Fruit fly (Drosophila melanogaster) whole organism, prepupa: ENCODE data around the gene CG33795.

ENCODE experiments used
- CG10631 ChIP-seq: fragments of 200-800 bp; sonication (Bioruptor generic); optimal IDR thresholded peaks from 2 replicates; lab custom pipeline; 2016; ENCODE audit warnings: missing biosample characterization, missing genetic modification characterization
- CG10669 ChIP-seq: fragments of 200-800 bp; sonication (Bioruptor generic); optimal IDR thresholded peaks from 3 replicates; lab custom pipeline; 2018; ENCODE audit warnings: missing biosample characterization, mild to moderate bottlenecking, missing genetic modification characterization, moderate library complexity
- CG11294 ChIP-seq: fragments of 200-800 bp; sonication (Bioruptor generic); IDR thresholded peaks from 2 replicates; pipeline ENCODE4 v1.3.6; 2022; ENCODE audit warnings: missing biosample characterization, missing genetic modification characterization
- CG11762 ChIP-seq: fragments of 200-800 bp; sonication (Bioruptor generic); optimal IDR thresholded peaks from 3 replicates; lab custom pipeline; 2016; ENCODE audit warnings: missing biosample characterization, missing genetic modification characterization; ENCODE audit not compliant: insufficient read depth
- CG11902 ChIP-seq: fragments of 200-800 bp; sonication (Bioruptor generic); optimal IDR thresholded peaks from 3 replicates; lab custom pipeline; 2016; ENCODE audit warnings: missing biosample characterization, missing genetic modification characterization
- CG3032 ChIP-seq: fragments of 200-800 bp; optimal IDR thresholded peaks from 2 replicates; lab custom pipeline; 2019; ENCODE audit warnings: missing biosample characterization, mild to moderate bottlenecking, missing genetic modification characterization, moderate library complexity
- CG34406 ChIP-seq: fragments of 200-800 bp; sonication (Bioruptor generic); optimal IDR thresholded peaks from 3 replicates; lab custom pipeline; 2016; ENCODE audit warnings: missing biosample characterization, missing genetic modification characterization
- CG3919 ChIP-seq: fragments of 200-800 bp; sonication (Bioruptor generic); optimal IDR thresholded peaks from 3 replicates; lab custom pipeline; 2016; ENCODE audit warnings: missing biosample characterization, missing genetic modification characterization
- CG4318 ChIP-seq: fragments of 200-800 bp; sonication (Bioruptor generic); optimal IDR thresholded peaks from 3 replicates; lab custom pipeline; 2017; ENCODE audit warnings: missing biosample characterization, mild to moderate bottlenecking, missing genetic modification characterization
- CG6163 ChIP-seq: fragments of 200-800 bp; sonication (Bioruptor generic); IDR thresholded peaks from 3 replicates; pipeline ENCODE4 v1.3.6; 2022; ENCODE audit warnings: missing biosample characterization, missing genetic modification characterization
- CG6808 ChIP-seq: fragments of 200-800 bp; sonication (Bioruptor generic); optimal IDR thresholded peaks from 3 replicates; lab custom pipeline; 2017; ENCODE audit warnings: missing biosample characterization, missing genetic modification characterization, mild to moderate bottlenecking, moderate library complexity, missing genetic modification reagents
- CG7368 ChIP-seq: fragments of 200-800 bp; sonication (Bioruptor generic); optimal IDR thresholded peaks from 3 replicates; lab custom pipeline; 2016; ENCODE audit warnings: missing biosample characterization, missing genetic modification characterization
- CG8319 ChIP-seq: fragments of 200-800 bp; sonication (Bioruptor generic); optimal IDR thresholded peaks from 3 replicates; lab custom pipeline; 2016; ENCODE audit warnings: missing biosample characterization, missing genetic modification characterization
- CG8632 ChIP-seq: fragments of 200-800 bp; sonication (Bioruptor generic); optimal IDR thresholded peaks from 3 replicates; lab custom pipeline; 2016; ENCODE audit warnings: missing biosample characterization, missing genetic modification characterization
- Eip75B ChIP-seq: fragments of 200-800 bp; sonication (Bioruptor generic); optimal IDR thresholded peaks from 3 replicates; lab custom pipeline; 2016; ENCODE audit warnings: missing biosample characterization, missing genetic modification characterization
- Eip78C ChIP-seq: fragments of 200-800 bp; sonication (Bioruptor generic); peaks from one replicate; lab custom pipeline; 2016; ENCODE audit warnings: missing biosample characterization, missing genetic modification characterization
- Eip93F ChIP-seq: fragments of 200-800 bp; sonication (Bioruptor generic); optimal IDR thresholded peaks from 2 replicates; lab custom pipeline; 2016; ENCODE audit warnings: missing biosample characterization, mild to moderate bottlenecking, missing genetic modification characterization
- Ets21C ChIP-seq: fragments of 200-800 bp; sonication (Bioruptor generic); optimal IDR thresholded peaks from 3 replicates; lab custom pipeline; 2016; ENCODE audit warnings: missing biosample characterization, missing genetic modification characterization
- Hr39 ChIP-seq: fragments of 200-800 bp; sonication (Bioruptor generic); optimal IDR thresholded peaks from 2 replicates; lab custom pipeline; 2016; ENCODE audit warnings: missing biosample characterization, missing genetic modification characterization
- Hr4 ChIP-seq: fragments of 200-800 bp; sonication (Bioruptor generic); optimal IDR thresholded peaks from 3 replicates; lab custom pipeline; 2016; ENCODE audit warnings: missing biosample characterization, missing genetic modification characterization
- Lpt ChIP-seq: fragments of 200-800 bp; sonication (Bioruptor generic); optimal IDR thresholded peaks from 3 replicates; lab custom pipeline; 2016; ENCODE audit warnings: missing biosample characterization, missing genetic modification characterization
- Met ChIP-seq: fragments of 200-800 bp; sonication (Bioruptor generic); optimal IDR thresholded peaks from 3 replicates; lab custom pipeline; 2016; ENCODE audit warnings: missing biosample characterization, missing genetic modification characterization
- OdsH ChIP-seq: fragments of 200-800 bp; sonication (Bioruptor generic); optimal IDR thresholded peaks from 3 replicates; lab custom pipeline; 2016; ENCODE audit warnings: missing biosample characterization, missing genetic modification characterization
- Smox ChIP-seq: fragments of 200-800 bp; sonication (Bioruptor generic); optimal IDR thresholded peaks from 3 replicates; lab custom pipeline; 2016; ENCODE audit warnings: missing biosample characterization, missing genetic modification characterization
- Sox102F ChIP-seq: fragments of 200-800 bp; sonication (Bioruptor generic); optimal IDR thresholded peaks from 2 replicates; lab custom pipeline; 2016; ENCODE audit warnings: missing biosample characterization, mild to moderate bottlenecking, missing genetic modification characterization
- Sox14 ChIP-seq: fragments of 200-800 bp; sonication (Bioruptor generic); optimal IDR thresholded peaks from 3 replicates; lab custom pipeline; 2016; ENCODE audit warnings: missing biosample characterization, missing genetic modification characterization
- achi ChIP-seq: fragments of 200-800 bp; sonication (Bioruptor generic); optimal IDR thresholded peaks from 3 replicates; lab custom pipeline; 2016; ENCODE audit warnings: missing biosample characterization, missing genetic modification characterization
- dsx ChIP-seq: fragments of 200-800 bp; optimal IDR thresholded peaks from 3 replicates; lab custom pipeline; 2019; ENCODE audit warnings: missing biosample characterization, mild to moderate bottlenecking, missing genetic modification characterization, moderate library complexity; ENCODE audit not compliant: poor library complexity, severe bottlenecking
- eg ChIP-seq: fragments of 200-800 bp; sonication (Bioruptor generic); IDR thresholded peaks from 3 replicates; pipeline ENCODE4 v1.3.6; 2022; ENCODE audit warnings: missing biosample characterization, missing genetic modification characterization
- esn ChIP-seq: fragments of 200-800 bp; sonication (Bioruptor generic); optimal IDR thresholded peaks from 2 replicates; lab custom pipeline; 2016; ENCODE audit warnings: missing biosample characterization, mild to moderate bottlenecking, missing genetic modification characterization, moderate library complexity
- fd59A ChIP-seq: fragments of 200-800 bp; sonication (Bioruptor generic); optimal IDR thresholded peaks from 2 replicates; lab custom pipeline; 2017; ENCODE audit warnings: missing biosample characterization, mild to moderate bottlenecking, missing genetic modification characterization, missing genetic modification reagents
- lz ChIP-seq: fragments of 200-800 bp; sonication (Bioruptor generic); optimal IDR thresholded peaks from 3 replicates; lab custom pipeline; 2016; ENCODE audit warnings: missing biosample characterization, missing genetic modification characterization
- pdm3 ChIP-seq: fragments of 200-800 bp; sonication (Bioruptor generic); optimal IDR thresholded peaks from 3 replicates; lab custom pipeline; 2016; ENCODE audit warnings: missing biosample characterization, missing genetic modification characterization
- salr ChIP-seq, 2 experiments: fragments of 200-800 bp; sonication (Bioruptor generic); optimal IDR thresholded peaks; 3 replicates each; lab custom pipeline; 2016 to 2018; ENCODE audit warnings: missing biosample characterization in 2 of 2, missing genetic modification characterization in 2 of 2, mild to moderate bottlenecking in 1 of 2
- spab ChIP-seq: fragments of 200-800 bp; sonication (Bioruptor generic); optimal IDR thresholded peaks from 2 replicates; lab custom pipeline; 2017; ENCODE audit warnings: missing biosample characterization, mild to moderate bottlenecking, missing genetic modification characterization, missing genetic modification reagents
- ss ChIP-seq, 2 experiments: fragments of 200-800 bp; sonication (Bioruptor generic); optimal IDR thresholded peaks; 2 replicates in 1 of 2; 3 replicates in 1 of 2; lab custom pipeline; 2017 to 2018; ENCODE audit warnings: mild to moderate bottlenecking in 2 of 2, missing biosample characterization in 2 of 2, missing genetic modification characterization in 2 of 2, moderate library complexity in 1 of 2
- svp ChIP-seq: fragments of 200-800 bp; sonication (Bioruptor generic); peaks from one replicate; lab custom pipeline; 2016; ENCODE audit warnings: missing biosample characterization, missing genetic modification characterization

Gene CG33795

DNA sequence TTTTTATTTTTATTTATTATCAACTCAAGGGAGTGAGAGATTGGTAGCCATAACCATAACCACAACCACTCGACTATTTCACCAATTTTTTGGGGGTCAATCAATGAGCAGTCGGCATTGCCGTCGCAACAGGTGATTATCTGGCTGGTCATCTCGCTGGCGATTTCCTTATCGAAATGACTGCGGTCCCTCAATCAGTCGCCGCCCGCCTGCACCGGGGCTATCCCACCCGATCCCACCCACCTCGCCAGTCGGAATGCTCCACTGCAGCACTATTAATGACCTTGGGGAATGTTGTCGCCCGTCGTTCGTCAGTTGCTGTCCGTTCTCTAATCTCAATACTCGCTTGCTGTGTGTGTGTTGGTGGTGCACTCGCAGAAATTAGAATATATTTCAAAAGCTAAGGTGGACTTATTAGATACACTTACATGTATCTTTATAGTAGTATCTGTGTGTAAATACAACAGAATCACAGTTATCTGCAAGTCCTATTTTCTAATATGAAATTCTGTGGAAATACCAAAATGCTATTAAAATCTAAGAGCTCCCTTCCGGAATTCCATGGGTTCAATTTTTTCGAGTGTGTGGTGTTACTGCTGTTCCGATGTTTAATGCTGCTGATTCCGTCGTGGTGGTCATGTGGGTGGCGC, 10.6 kb downstream of the CG33795 start (continued):
- TF ChIP-seq CG11294 (no peak), CG10631 (GFP tag; lab: Kevin White, UChicago) (peak; percentile 46), CG10669 (GFP tag; lab: Kevin White, UChicago) (peak; percentile 22), Eip78C (GFP tag; lab: Kevin White, UChicago) (peak; percentile 73), CG3032 (tag; lab: Kevin White, UChicago) (peak; percentile 22), Eip75B (GFP tag; lab: Kevin White, UChicago) (peak; percentile 12), Smox (peak; percentile 32), CG34406 (peak; percentile 12), Sox14 (GFP tag; lab: Kevin White, UChicago) (peak; percentile 32), pdm3 (GFP tag; lab: Kevin White, UChicago) (peak; percentile 53), CG11762 (GFP tag; lab: Kevin White, UChicago) (no peak), CG11902 (no peak), dsx (GFP tag; lab: Kevin White, UChicago) (no peak), CG8319 (GFP tag; lab: Kevin White, UChicago) (no peak), CG8632 (peak; percentile 26)

DNA sequence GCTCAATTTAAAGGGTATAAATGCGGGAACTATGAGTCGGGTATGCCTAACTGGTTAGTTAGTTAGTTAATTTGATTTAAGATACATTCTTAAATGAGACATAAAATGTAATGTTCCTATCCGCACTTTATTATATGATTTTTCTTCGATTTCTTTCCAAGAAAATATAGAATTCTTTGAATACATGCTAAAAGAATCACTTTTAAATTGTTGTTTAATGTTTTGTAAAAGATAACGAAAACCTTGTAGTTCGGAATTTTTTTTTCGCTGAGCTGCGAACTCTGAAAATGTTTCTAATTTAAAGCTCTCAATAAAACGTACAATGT, 11.1 kb downstream of the CG33795 start:
- peak; percentile 59 for TF ChIP-seq svp
- TF ChIP-seq OdsH (GFP tag; lab: Kevin White, UChicago) = peak; percentile 11
- TF ChIP-seq Hr4 (GFP tag; lab: Kevin White, UChicago) = peak; percentile 10
- no peak for TF ChIP-seq CG6163 (GFP tag; lab: Robert Waterston, UW)
- peak; percentile 1 for TF ChIP-seq CG4318 (GFP tag; lab: Kevin White, UChicago)
- peak; percentile 69 for TF ChIP-seq Eip78C (GFP tag; lab: Kevin White, UChicago)
- TF ChIP-seq, all 60 proteins: peak for 5

DNA sequence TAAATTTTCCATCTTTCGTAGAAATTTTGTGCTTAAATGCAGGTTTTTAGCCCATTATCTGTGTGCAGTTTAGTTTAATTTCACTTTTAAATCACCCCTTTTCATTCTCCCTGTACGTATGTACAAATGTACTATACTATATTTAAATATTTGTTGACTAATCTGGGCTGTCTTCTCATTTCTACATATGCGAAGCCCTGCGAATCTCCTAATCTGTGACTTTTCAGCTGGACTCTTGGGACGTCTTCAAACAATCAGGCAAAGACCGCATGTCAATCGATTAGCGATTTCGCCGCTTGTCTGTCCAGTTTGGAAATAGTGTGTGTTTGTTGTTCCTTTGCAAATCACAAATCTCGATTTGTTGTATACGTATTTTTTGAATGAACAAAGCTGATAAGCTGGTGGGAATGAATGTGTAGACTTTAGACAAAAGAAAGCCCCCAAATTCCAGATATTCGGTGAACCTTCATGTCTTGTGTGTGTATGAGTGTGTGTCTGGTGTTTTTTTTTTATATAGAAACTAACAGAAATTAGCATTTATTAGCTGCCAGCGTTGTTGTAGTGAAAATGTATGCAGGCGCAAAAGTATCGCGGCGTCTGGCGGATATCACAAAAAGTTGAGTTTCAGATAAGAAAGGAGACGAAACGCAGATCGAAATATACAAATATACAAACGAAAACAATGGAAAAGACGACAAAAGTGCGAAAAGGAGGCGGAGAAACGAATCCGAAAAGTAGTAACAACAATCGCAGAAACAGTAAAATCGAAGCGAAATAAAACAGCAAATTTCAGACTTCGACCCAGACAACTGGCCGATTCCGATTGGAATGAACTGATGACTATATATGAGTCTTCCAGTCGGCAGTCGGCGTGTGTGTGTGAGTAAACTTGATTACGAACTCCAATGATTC, 11.8 kb downstream of the CG33795 start:
- TF ChIP-seq svp = peak; percentile 75
- no peak for TF ChIP-seq Met
- TF ChIP-seq ss (GFP tag; optimal IDR thresholded peaks at IDR 0.05; lab: Kevin White, UChicago) = peak; percentile 37 to 63
- peak; percentile 9 for TF ChIP-seq CG3919 (GFP tag; lab: Kevin White, UChicago)
- peak; percentile 11 for TF ChIP-seq CG6808 (GFP tag; lab: Kevin White, UChicago)
- TF ChIP-seq, all 60 proteins: peak for 4

DNA sequence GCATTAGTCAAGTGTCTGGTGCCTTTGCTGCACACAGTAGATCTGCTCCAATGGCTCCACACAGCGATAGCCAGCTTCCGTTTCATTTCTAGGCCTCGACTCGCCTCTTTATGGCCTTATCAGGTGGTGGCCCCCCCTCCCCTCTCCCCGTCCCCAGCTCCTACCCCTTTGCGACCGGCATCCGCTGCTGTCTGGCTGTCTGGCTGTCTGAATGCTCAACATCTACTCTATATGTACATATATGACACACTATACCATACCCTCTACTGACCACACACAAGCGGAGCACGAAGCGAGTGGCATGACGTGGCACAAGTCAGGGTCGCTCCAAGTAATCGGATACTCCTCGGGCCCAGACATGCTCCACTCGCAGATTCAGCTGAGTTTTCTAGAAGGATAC, 12.9 kb downstream of the CG33795 start:
- TF ChIP-seq eg (GFP tag; lab: Robert Waterston, UW) (peak; percentile 29; the same call in 1 of the 3 replicates), salr (GFP tag; optimal IDR thresholded peaks at IDR 0.05; lab: Kevin White, UChicago) (peak in 1 of 2 experiments; percentile 5), Lpt (GFP tag; lab: Kevin White, UChicago) (no peak), ss (GFP tag; optimal IDR thresholded peaks at IDR 0.05; lab: Kevin White, UChicago) (peak; percentile 7 to 32)

DNA sequence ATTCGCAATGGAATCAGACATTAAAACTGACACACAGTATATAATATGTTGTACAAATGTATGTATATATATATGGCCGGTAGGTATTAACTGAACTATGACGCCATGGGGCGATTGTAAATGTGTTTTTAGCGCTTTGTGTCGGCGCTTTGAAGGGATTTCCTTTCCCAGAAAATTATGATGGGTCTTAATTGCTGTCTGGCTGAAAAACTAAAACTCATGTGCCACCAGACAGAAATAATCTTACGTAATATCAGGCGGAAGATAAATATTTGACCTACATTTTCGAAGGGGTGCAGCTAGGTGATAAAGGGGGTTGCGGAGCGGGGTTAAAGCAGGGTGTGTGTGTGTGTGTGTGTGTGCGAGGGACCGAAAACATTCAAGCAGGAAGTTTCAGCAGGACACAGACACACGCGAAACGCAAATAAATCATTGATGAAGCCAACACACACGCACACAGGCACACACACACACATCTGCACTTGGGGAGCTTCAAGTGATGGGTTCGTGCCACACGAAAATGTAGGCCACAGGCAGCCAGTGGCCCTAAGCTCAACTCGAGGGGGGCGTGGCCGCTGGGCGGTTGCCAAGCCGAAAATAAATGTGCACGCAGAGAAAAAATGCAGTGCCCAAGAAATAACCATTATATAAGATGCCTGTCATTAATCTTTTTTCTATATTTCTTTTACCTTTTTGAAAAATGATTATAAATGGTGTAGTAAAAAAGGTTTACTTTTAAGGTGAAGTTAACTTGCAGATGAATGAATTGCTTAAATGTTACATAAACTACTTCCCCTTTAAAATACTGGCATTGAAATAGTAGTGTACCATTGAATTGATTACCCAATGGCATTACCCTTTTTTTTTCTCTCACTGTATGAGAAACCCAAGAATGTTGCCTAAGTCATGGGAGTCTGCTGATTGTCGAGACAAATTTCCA, 13.7 kb downstream of the CG33795 start:
- TF ChIP-seq CG3032 (tag; lab: Kevin White, UChicago) (peak; percentile 43), CG4318 (GFP tag; lab: Kevin White, UChicago) (peak; percentile 60), esn (GFP tag; lab: Kevin White, UChicago) (peak; percentile 40), spab (peak; percentile 10), Met (peak; percentile 38), Lpt (GFP tag; lab: Kevin White, UChicago) (peak; percentile 21), Hr4 (GFP tag; lab: Kevin White, UChicago) (peak; percentile 77), CG7368 (peak; percentile 1), Eip93F (GFP tag; lab: Kevin White, UChicago) (no peak), Hr39 (GFP tag; lab: Kevin White, UChicago) (peak; percentile 39), lz (GFP tag; lab: Kevin White, UChicago) (peak; percentile 48), salr (GFP tag; optimal IDR thresholded peaks at IDR 0.05; lab: Kevin White, UChicago) (peak in 1 of 2 experiments; percentile 71), Ets21C (GFP tag; lab: Kevin White, UChicago) (peak; percentile 13), CG6808 (GFP tag; lab: Kevin White, UChicago) (peak; percentile 2), Sox14 (GFP tag; lab: Kevin White, UChicago) (peak; percentile 59), Sox102F (GFP tag; lab: Kevin White, UChicago) (no peak), fd59A (no peak), achi (GFP tag; lab: Kevin White, UChicago) (peak; percentile 57), Eip75B (GFP tag; lab: Kevin White, UChicago) (peak; percentile 62)
